Worm (Caenorhabditis elegans): Measurements from ENCODE around the gene nlp-7.

The nlp-7 gene

ce11 chrX:8592881-8593280, at the start of gene nlp-7:
Gene nlp-7, plus strand, starts transcription at chrX:8593181.
- TF ChIP-seq ceh-82 (tag; optimal IDR thresholded peaks at IDR 0.05) (no peak), nhr-11 (tag; optimal IDR thresholded peaks at IDR 0.05) (no peak), mml-1 (tag; optimal IDR thresholded peaks at IDR 0.05) (no peak), nhr-237 (tag; optimal IDR thresholded peaks at IDR 0.05) (no peak), lin-39 (tag; optimal IDR thresholded peaks at IDR 0.05) (no peak), nhr-28 (tag; optimal IDR thresholded peaks at IDR 0.05) (no peak), jun-1 (tag; optimal IDR thresholded peaks at IDR 0.05) (no peak), ztf-4 (tag; optimal IDR thresholded peaks at IDR 0.05) (no peak), tbx-2 (tag; optimal IDR thresholded peaks at IDR 0.05) (no peak), daf-12 (tag; optimal IDR thresholded peaks at IDR 0.05) (no peak), skn-1 (tag; optimal IDR thresholded peaks at IDR 0.05) (no peak), fos-1 (tag; optimal IDR thresholded peaks at IDR 0.05) (no peak), ceh-28 (tag; optimal IDR thresholded peaks at IDR 0.05) (no peak), ama-1 (optimal IDR thresholded peaks at IDR 0.05) (no peak), elt-2 (tag; optimal IDR thresholded peaks at IDR 0.05) (no peak), ztf-11 (tag; optimal IDR thresholded peaks at IDR 0.05) (no peak), aly-2 (tag; optimal IDR thresholded peaks at IDR 0.05) (no peak)

ce11 chrX:8545971-8546442, 47.0 kb upstream of the nlp-7 start, which contains the start of gene sdha-1:
Gene sdha-1, minus strand, starts transcription at chrX:8546021.
- TF ChIP-seq ceh-28 (tag; optimal IDR thresholded peaks at IDR 0.05) (peak; percentile 65), lin-15B (tag; optimal IDR thresholded peaks at IDR 0.05) (peak; percentile 79), unc-62 (GFP tag; optimal IDR thresholded peaks at IDR 0.05) (no peak), tbx-2 (tag; optimal IDR thresholded peaks at IDR 0.05) (peak; percentile 61), nhr-25 (tag; optimal IDR thresholded peaks at IDR 0.05) (peak; percentile 91), ZK546.5 (tag; optimal IDR thresholded peaks at IDR 0.05) (no peak), fkh-10 (GFP tag; optimal IDR thresholded peaks at IDR 0.05) (peak; percentile 4), lin-39 (tag; optimal IDR thresholded peaks at IDR 0.05) (peak; percentile 82), ztf-4 (tag; optimal IDR thresholded peaks at IDR 0.05) (peak; percentile 35), nhr-11 (tag; optimal IDR thresholded peaks at IDR 0.05) (no peak), fos-1 (tag; optimal IDR thresholded peaks at IDR 0.05) (peak; percentile 51), elt-1 (tag; optimal IDR thresholded peaks at IDR 0.05) (peak; percentile 40), egl-5 (tag; optimal IDR thresholded peaks at IDR 0.05) (peak; percentile 72), mml-1 (tag; optimal IDR thresholded peaks at IDR 0.05) (no peak), skn-1 (tag; optimal IDR thresholded peaks at IDR 0.05) (peak; percentile 48), nhr-23 (tag; optimal IDR thresholded peaks at IDR 0.05) (peak; percentile 87), nhr-43 (tag; optimal IDR thresholded peaks at IDR 0.05; ENCODE audit: poor library complexity, severe bottlenecking) (peak; percentile 57), ama-1 (optimal IDR thresholded peaks at IDR 0.05) (peak; percentile 69), snpc-4 (tag; optimal IDR thresholded peaks at IDR 0.05) (peak; percentile 89), nfya-1 (tag; optimal IDR thresholded peaks at IDR 0.05; ENCODE audit: insufficient read depth) (peak; percentile 88), elt-2 (tag; optimal IDR thresholded peaks at IDR 0.05) (peak; percentile 91), R02D3.7 (tag; optimal IDR thresholded peaks at IDR 0.05) (peak; percentile 28), pqm-1 (tag; optimal IDR thresholded peaks at IDR 0.05) (peak; percentile 67), pha-4 (tag; optimal IDR thresholded peaks at IDR 0.05) (peak; percentile 94), hmg-11 (tag; optimal IDR thresholded peaks at IDR 0.05) (peak; percentile 75), ceh-9 (tag; optimal IDR thresholded peaks at IDR 0.05) (no peak), mdl-1 (tag; optimal IDR thresholded peaks at IDR 0.05) (peak; percentile 44), egl-27 (tag; optimal IDR thresholded peaks at IDR 0.05) (peak; percentile 75), daf-12 (tag; optimal IDR thresholded peaks at IDR 0.05) (no peak), lsy-12 (tag; optimal IDR thresholded peaks at IDR 0.05) (peak; percentile 67), jun-1 (tag; optimal IDR thresholded peaks at IDR 0.05) (peak; percentile 81), nhr-67 (tag; optimal IDR thresholded peaks at IDR 0.05) (no peak), zag-1 (tag; optimal IDR thresholded peaks at IDR 0.05) (no peak)

- TF ChIP-seq elt-2 (tag; optimal IDR thresholded peaks at IDR 0.05) (peak; percentile 87), pha-4 (tag; optimal IDR thresholded peaks at IDR 0.05) (peak; percentile 32), pqm-1 (tag; optimal IDR thresholded peaks at IDR 0.05) (peak; percentile 50), unc-39 (tag; optimal IDR thresholded peaks at IDR 0.05) (no peak)
Observed at ce11 chrX:8549026-8549425, 44.0 kb upstream of the nlp-7 start, which contains the start of gene D2021.4. Gene D2021.4, minus strand, starts transcription at chrX:8549073.
